Fruit fly (Drosophila melanogaster): Measurements from ENCODE around the gene Acer.

Gene Acer

DNA sequence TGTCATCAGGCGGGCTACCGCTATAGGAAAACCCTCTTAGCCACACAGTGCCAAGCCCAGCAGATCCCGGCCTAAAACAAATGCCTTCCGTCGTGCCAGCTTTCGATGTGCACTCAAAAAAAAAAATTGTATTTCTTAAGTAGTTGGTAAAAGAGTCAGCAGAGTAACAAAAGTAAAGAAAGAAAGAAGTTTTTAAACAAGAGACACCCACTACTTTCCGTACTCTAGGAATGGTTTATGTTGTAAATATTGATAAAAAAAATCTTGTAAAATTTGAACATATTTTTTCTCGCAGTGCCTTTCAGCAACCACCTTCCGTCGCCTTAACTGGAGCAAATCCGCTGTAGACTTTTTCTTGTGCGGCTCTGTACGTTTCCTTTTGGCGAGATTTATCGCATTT lies 51.2 kb downstream of the Acer start (continued):
- TF ChIP-seq sd (tag; optimal IDR thresholded peaks at IDR 0.05) (no peak), sna (GFP tag; IDR thresholded peaks at IDR 0.05; ENCODE audit: partially characterized antibody) (no peak), CG8924 (tag; optimal IDR thresholded peaks at IDR 0.05) (peak; percentile 55), CG12104 (GFP tag; optimal IDR thresholded peaks at IDR 0.05) (no peak), inv (GFP tag; IDR thresholded peaks at IDR 0.05; ENCODE audit: partially characterized antibody) (no peak), CG7963 (GFP tag; IDR thresholded peaks at IDR 0.05; ENCODE audit: partially characterized antibody) (no peak), vnd (GFP tag; IDR thresholded peaks at IDR 0.05; ENCODE audit: partially characterized antibody) (no peak), CG15514 (GFP tag; optimal IDR thresholded peaks at IDR 0.05) (peak; percentile 23), zen2 (GFP tag; IDR thresholded peaks at IDR 0.05; ENCODE audit: partially characterized antibody) (no peak), emc (GFP tag; optimal IDR thresholded peaks at IDR 0.05) (no peak), CG7271 (tag; optimal IDR thresholded peaks at IDR 0.05) (no peak), CG9215 (GFP tag; IDR thresholded peaks at IDR 0.05) (no peak), CG1529 (GFP tag; optimal IDR thresholded peaks at IDR 0.05) (peak; percentile 9), CG10267 (tag; optimal IDR thresholded peaks at IDR 0.05) (peak; percentile 34), cad (GFP tag; optimal IDR thresholded peaks at IDR 0.05) (no peak), zen (tag; optimal IDR thresholded peaks at IDR 0.05) (no peak), CG13424 (tag; optimal IDR thresholded peaks at IDR 0.05) (peak; percentile 58), CG4424 (GFP tag; optimal IDR thresholded peaks at IDR 0.05) (peak; percentile 57), CG17328 (GFP tag; IDR thresholded peaks at IDR 0.05) (peak; percentile 40; the same call in 1 of the 2 replicates), CG12744 (GFP tag; optimal IDR thresholded peaks at IDR 0.05) (no peak), D (optimal IDR thresholded peaks at IDR 0.05) (no peak), D (GFP tag; optimal IDR thresholded peaks at IDR 0.05) (peak; percentile 34), CG30020 (tag; optimal IDR thresholded peaks at IDR 0.05) (no peak), Tbp (GFP tag; optimal IDR thresholded peaks at IDR 0.05) (no peak), CG7987 (GFP tag; optimal IDR thresholded peaks at IDR 0.05) (no peak), CG34224 (GFP tag; IDR thresholded peaks at IDR 0.05; ENCODE audit: partially characterized antibody) (no peak), HmgZ (tag; optimal IDR thresholded peaks at IDR 0.05) (no peak), sima (GFP tag; optimal IDR thresholded peaks at IDR 0.05) (no peak), jumu (GFP tag; optimal IDR thresholded peaks at IDR 0.05) (peak; percentile 29), twi (tag; optimal IDR thresholded peaks at IDR 0.05) (no peak), dmrt11E (tag; optimal IDR thresholded peaks at IDR 0.05) (peak; percentile 30), CG12391 (tag; optimal IDR thresholded peaks at IDR 0.05) (peak; percentile 55), dm (GFP tag; optimal IDR thresholded peaks at IDR 0.05) (no peak), CG18619 (GFP tag; optimal IDR thresholded peaks at IDR 0.05) (peak; percentile 21), CG43689 (GFP tag; IDR thresholded peaks at IDR 0.05) (no peak), Side (GFP tag; optimal IDR thresholded peaks at IDR 0.05) (peak; percentile 41), CG14965 (GFP tag; optimal IDR thresholded peaks at IDR 0.05; ENCODE audit: borderline replicate concordance) (no peak), Awh (GFP tag; IDR thresholded peaks at IDR 0.05) (no peak), Atf6 (GFP tag; IDR thresholded peaks at IDR 0.05) (peak; percentile 55), bowl (GFP tag; IDR thresholded peaks at IDR 0.05) (no peak), CG6854 (GFP tag; optimal IDR thresholded peaks at IDR 0.05) (peak; percentile 42), pzg (GFP tag; optimal IDR thresholded peaks at IDR 0.05) (no peak), CG11504 (tag; optimal IDR thresholded peaks at IDR 0.05) (peak; percentile 71), CG1024 (GFP tag; IDR thresholded peaks at IDR 0.05) (no peak), btn (GFP tag; optimal IDR thresholded peaks at IDR 0.05) (no peak), Camta (GFP tag; optimal IDR thresholded peaks at IDR 0.05) (peak; percentile 17), CG17359 (tag; optimal IDR thresholded peaks at IDR 0.05) (peak; percentile 47), pros (GFP tag; optimal IDR thresholded peaks at IDR 0.05) (no peak), zfh1 (GFP tag; IDR thresholded peaks at IDR 0.05) (0 out of 3 replicates have a peak, but pooled peaks have one; percentile 48), Usf (GFP tag; optimal IDR thresholded peaks at IDR 0.05) (no peak), CG17612 (GFP tag; IDR thresholded peaks at IDR 0.05) (no peak)
